Fruit fly (Drosophila melanogaster) S2 (cell line): ENCODE results near the gene Sfp33A4.

ENCODE experiments used
- CG8478 ChIP-seq: fragments of >200 bp; optimal IDR thresholded peaks from 2 replicates; lab custom pipeline; 2018
- CTCF ChIP-seq, 2 experiments: fragments of >200 bp; optimal IDR thresholded peaks; 2 replicates each; lab custom pipeline; 2018

dm6 chr2L:11808327-11808701 lies 28.7 kb upstream of the Sfp33A4 start:
- TF ChIP-seq CG8478 (lab: Kevin White, UChicago) (no peak), CTCF (optimal IDR thresholded peaks at IDR 0.05; lab: Kevin White, UChicago) (no peak)
